Fruit fly (Drosophila melanogaster) S2 (cell line): ENCODE data around the gene homer.

Experiments used
- CG8478 ChIP-seq: fragments of >200 bp; optimal IDR thresholded peaks from 2 replicates; lab custom pipeline; 2018
- CTCF ChIP-seq, 2 experiments: fragments of >200 bp; optimal IDR thresholded peaks; 2 replicates each; lab custom pipeline; 2018

The homer gene

DNA sequence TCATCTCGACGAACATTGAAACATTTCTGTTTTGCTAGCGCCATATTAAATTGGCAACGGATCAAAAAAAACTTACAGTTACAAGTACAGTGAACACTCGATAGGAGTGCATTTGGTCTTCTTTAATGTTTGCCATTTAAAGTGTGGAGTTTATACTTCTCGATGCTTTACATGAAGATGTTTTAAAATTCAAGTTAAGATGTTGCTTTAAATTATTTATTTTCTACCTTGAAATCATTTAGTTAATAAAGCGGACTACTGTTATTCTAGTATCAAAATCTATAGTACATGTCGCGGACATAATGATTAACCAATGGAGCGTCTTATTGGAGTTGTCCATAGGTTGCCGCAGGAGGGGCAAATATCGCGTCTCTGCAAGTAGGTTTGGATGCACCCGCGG is 46.6 kb downstream of the homer start, which contains the start of gene cort:
Gene cort, minus strand, starts transcription at position 101 of the 400 bp plus-strand sequence.
- no peak for TF ChIP-seq CTCF (optimal IDR thresholded peaks at IDR 0.05; lab: Kevin White, UChicago)
- TF ChIP-seq CG8478 (lab: Kevin White, UChicago) = no peak

DNA sequence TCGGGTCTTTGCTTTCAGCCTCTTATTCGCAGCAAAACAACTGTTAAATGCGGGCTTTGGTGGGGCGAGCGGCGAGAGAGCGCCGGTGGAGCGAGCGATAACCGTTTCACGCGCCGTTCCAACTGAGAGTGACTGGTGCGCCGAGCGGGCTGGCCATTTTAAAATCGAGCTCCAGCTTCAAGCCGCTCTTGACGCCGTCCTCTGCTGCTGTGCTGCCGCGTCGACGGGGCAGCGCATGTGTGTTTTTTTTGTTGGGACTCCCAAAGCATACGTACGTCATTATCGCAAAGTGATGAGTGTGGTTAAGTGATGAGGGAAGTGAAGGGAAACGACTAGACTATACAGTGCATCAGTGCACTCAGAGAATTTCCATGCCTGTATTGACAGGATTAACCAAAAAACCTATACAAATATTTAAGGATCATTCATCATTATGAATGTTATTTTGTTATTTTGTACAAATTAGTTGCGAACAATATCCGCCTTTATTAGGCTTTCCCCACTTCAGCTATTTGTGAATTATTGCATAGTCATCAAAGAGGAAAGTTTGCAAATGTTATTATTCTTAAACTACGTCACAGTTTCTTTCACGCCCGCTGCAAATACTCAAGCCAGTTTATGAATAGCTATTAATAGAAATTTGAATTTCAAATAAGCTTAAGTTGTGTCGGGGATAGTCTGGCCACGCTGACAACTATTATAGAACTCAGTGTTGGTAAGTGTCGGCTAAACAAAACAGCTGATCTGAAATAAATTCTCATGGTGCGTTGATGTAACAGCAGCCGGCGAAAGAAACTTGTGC is 49.7 kb downstream of the homer start, which contains the start of gene Spn27A:
Gene Spn27A, minus strand, starts transcription at position 137 of the 802 bp plus-strand sequence.
- TF ChIP-seq CTCF (optimal IDR thresholded peaks at IDR 0.05; lab: Kevin White, UChicago) = no peak
- TF ChIP-seq CG8478 (lab: Kevin White, UChicago) = no peak

DNA sequence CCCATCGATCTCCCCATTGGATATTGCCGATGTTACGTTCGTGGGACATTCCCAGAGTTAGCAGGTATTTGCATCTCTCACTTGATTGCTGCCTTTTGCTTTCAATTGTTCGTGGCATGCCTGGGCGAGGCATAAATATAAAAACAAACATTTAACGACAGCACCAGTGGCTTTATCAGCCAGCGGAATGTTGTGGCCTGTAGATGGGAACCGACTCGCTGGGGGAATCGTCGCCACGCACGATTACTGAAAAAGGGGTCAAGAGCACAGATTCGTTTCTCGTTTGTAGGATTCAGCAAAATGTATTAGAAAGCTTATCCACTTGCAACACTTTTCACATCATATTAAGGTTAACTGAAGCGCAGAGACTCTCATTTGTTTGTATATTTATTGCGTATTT is 51.8 kb downstream of the homer start:
- TF ChIP-seq CTCF (optimal IDR thresholded peaks at IDR 0.05; lab: Kevin White, UChicago) (no peak), CG8478 (lab: Kevin White, UChicago) (no peak)
